Worm (Caenorhabditis elegans) whole organism, late embryonic: ENCODE results near the gene tag-342.

Experiments used
- F13H6.1 ChIP-seq: sonication (generic microtip); optimal IDR thresholded peaks from 2 replicates; lab custom pipeline; 2016; ENCODE audit warnings: missing genetic modification characterization, missing compliant biosample characterization
- K09A11.1 ChIP-seq: sonication (generic microtip); optimal IDR thresholded peaks from 2 replicates; lab custom pipeline; 2017; ENCODE audit warnings: antibody characterized with exemption, mild to moderate bottlenecking, missing genetic modification characterization, missing compliant biosample characterization; ENCODE audit not compliant: insufficient read depth
- ceh-22 ChIP-seq: sonication (generic microtip); optimal IDR thresholded peaks from 2 replicates; lab custom pipeline; 2017; ENCODE audit warnings: missing biosample characterization, missing genetic modification characterization
- ceh-34 ChIP-seq: sonication (generic microtip); optimal IDR thresholded peaks from 2 replicates; lab custom pipeline; 2016; ENCODE audit warnings: mild to moderate bottlenecking, missing genetic modification characterization, missing compliant biosample characterization
- ceh-45 ChIP-seq: fragments of 200-800 bp; sonication (Bioruptor generic); IDR thresholded peaks from 2 replicates; pipeline ENCODE4 v1.3.6; 2022; ENCODE audit warnings: missing genetic modification reagents, missing genetic modification characterization, missing compliant biosample characterization
- ceh-9 ChIP-seq: sonication (generic microtip); optimal IDR thresholded peaks from 2 replicates; lab custom pipeline; 2016; ENCODE audit warnings: mild to moderate bottlenecking, missing genetic modification characterization, inconsistent platforms, missing compliant biosample characterization
- dve-1 ChIP-seq: sonication (generic microtip); optimal IDR thresholded peaks from 2 replicates; lab custom pipeline; 2017; ENCODE audit warnings: antibody characterized with exemption, mild to moderate bottlenecking, missing genetic modification characterization, missing compliant biosample characterization
- fkh-6 ChIP-seq: sonication (generic microtip); optimal IDR thresholded peaks from 2 replicates; lab custom pipeline; 2016; ENCODE audit warnings: missing genetic modification characterization, missing compliant biosample characterization
- lim-6 ChIP-seq: sonication (generic microtip); optimal IDR thresholded peaks from 2 replicates; lab custom pipeline; 2016; ENCODE audit warnings: missing genetic modification characterization, missing compliant biosample characterization
- lin-11 ChIP-seq: fragments of 200-800 bp; sonication (Bioruptor generic); optimal IDR thresholded peaks from 2 replicates; lab custom pipeline; 2018; ENCODE audit warnings: mild to moderate bottlenecking, missing genetic modification characterization, missing compliant biosample characterization
- nhr-11 ChIP-seq: fragments of 150-350 bp; optimal IDR thresholded peaks from 2 replicates; lab custom pipeline; 2014; ENCODE audit warnings: missing biosample characterization, missing genetic modification characterization
- odd-2 ChIP-seq: sonication (generic microtip); optimal IDR thresholded peaks from 2 replicates; lab custom pipeline; 2017; ENCODE audit warnings: antibody characterized with exemption, mild to moderate bottlenecking, missing genetic modification characterization, missing compliant biosample characterization
- pat-9 ChIP-seq: fragments of 200-800 bp; sonication (Bioruptor generic); optimal IDR thresholded peaks from 2 replicates; lab custom pipeline; 2018; ENCODE audit warnings: mild to moderate bottlenecking, missing genetic modification characterization, moderate library complexity, missing compliant biosample characterization
- pha-2 ChIP-seq: sonication (generic microtip); optimal IDR thresholded peaks from 2 replicates; lab custom pipeline; 2017; ENCODE audit warnings: mild to moderate bottlenecking, missing genetic modification characterization, missing compliant biosample characterization
- sox-2 ChIP-seq: fragments of 200-800 bp; sonication (Bioruptor generic); IDR thresholded peaks from 2 replicates; pipeline ENCODE4 v1.3.6; 2022; ENCODE audit warnings: missing genetic modification reagents, missing genetic modification characterization, missing compliant biosample characterization
- tbx-7 ChIP-seq: sonication (generic microtip); optimal IDR thresholded peaks from 2 replicates; lab custom pipeline; 2016; ENCODE audit warnings: missing genotype, missing genetic modification characterization, missing compliant biosample characterization
- ttx-3 ChIP-seq: sonication (generic microtip); optimal IDR thresholded peaks from 2 replicates; lab custom pipeline; 2016; ENCODE audit warnings: missing genetic modification reagents, missing genetic modification characterization, missing compliant biosample characterization
- unc-42 ChIP-seq: sonication (generic microtip); optimal IDR thresholded peaks from 2 replicates; lab custom pipeline; 2016; ENCODE audit warnings: missing genotype, missing genetic modification characterization, missing compliant biosample characterization
- unc-55 ChIP-seq: sonication (generic microtip); optimal IDR thresholded peaks from 2 replicates; lab custom pipeline; 2017; ENCODE audit warnings: missing biosample characterization, missing genetic modification reagents, missing genetic modification characterization

tag-342 gene

DNA sequence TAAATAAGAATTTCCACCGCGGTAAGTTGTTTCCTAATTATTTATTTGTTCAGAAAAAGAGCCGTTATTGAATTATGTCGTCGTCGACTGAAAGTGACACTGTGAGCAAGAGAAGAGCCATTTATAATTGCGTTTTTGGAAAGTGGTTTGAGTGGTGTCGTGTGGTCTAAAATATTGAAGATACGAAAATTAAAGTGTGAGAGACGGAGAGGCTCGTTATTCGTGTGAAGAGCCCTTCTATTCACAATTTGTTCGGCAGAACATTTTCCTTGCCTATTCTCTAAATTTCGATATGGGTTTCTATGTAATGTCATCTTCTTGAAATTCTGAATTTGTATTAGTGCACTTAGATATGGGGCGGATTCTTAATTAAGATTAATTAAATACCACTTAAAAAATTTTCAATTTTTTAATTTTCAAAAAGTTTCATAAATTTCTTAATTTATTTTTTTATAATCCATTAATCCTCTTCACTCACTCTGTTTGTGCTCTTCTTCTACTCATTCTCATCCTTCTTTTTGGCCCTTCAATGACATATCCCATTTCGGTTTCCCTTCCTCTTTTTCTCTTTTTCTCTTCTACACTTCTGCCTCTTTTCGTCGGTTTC lies 41.9 kb downstream of the tag-342 start:
- TF ChIP-seq F13H6.1 (tag; lab: Kevin White, UChicago): no peak
- no peak for TF ChIP-seq pat-9 (tag; lab: Kevin White, UChicago)
- TF ChIP-seq dve-1: no peak
- TF ChIP-seq unc-42 (tag; lab: Kevin White, UChicago): peak; percentile 81
- TF ChIP-seq lim-6 (tag; lab: Kevin White, UChicago): no peak
- no peak for TF ChIP-seq sox-2 (GFP tag; lab: Robert Waterston, UW)
- no peak for TF ChIP-seq fkh-6
- TF ChIP-seq ceh-34 (tag; lab: Kevin White, UChicago): peak; percentile 11

DNA sequence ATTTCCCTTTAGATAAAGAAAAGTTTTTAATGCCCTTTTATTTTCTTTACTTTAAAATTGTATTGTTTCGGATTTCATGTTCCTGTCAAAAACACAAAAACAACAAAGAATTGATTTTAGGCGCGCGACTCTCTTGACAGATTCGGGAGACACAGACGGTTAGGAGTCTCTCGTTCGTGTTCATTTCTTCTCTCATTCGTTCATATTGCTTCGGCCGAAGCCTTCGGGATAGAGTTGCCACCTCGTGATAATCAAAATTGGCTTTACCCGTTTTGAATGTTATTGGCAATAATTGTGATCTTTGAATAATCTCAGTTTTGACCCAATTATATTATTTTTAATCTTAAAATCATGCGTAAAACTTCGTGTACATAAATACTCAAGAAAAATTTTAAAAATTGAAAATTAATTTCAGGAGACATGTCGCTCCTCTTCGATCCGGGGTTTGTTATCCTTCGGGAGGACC lies 43.1 kb downstream of the tag-342 start, which contains the start of gene F55H2.5:
F55H2.5 (plus strand) TSS at position 416 of the 466 bp plus-strand sequence.
- no peak for TF ChIP-seq tbx-7 (tag; lab: Kevin White, UChicago)

DNA sequence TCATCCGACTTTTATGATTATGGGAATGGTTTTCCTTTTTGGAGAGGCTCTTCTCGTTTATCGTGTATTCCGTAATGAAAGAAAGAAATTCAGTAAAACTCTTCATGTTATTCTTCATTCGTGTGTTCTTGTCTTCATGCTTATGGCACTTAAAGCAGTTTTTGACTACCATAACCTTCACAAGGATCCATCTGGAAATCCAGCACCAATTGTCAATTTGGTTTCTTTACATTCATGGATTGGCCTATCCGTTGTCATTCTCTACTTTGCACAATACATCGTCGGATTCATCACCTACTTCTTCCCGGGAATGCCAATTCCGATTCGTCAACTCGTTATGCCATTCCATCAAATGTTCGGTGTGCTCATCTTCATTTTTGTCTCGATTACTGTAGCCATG lies 43.7 kb downstream of the tag-342 start:
- TF ChIP-seq sox-2 (GFP tag; lab: Robert Waterston, UW) (no peak), pat-9 (tag; lab: Kevin White, UChicago) (no peak), ceh-45 (GFP tag; lab: Robert Waterston, UW) (no peak)

DNA sequence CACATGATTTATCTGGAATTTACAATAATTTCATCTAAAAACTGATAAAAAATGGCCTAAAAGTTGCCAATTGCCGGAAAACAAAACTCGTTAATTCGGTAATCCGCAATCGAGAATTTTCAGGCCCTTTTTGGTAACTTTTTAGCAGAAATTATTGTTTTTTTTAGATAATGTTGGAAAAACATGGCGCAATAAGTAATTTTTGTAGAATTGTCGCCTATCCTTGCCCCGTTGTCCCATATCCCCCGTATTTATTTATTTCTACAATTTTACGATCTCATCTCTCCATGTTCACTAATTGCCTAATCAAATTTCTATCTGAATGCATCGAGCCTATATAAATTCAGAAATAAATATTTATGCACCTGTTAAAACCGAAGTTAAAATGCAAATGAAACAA lies 45.0 kb downstream of the tag-342 start:
- TF ChIP-seq K09A11.1 (tag; lab: Kevin White, UChicago): no peak
- TF ChIP-seq pha-2: no peak
- TF ChIP-seq dve-1: no peak
- no peak for TF ChIP-seq nhr-11 (tag; lab: Kevin White, UChicago)
- TF ChIP-seq ceh-22 (tag; lab: Kevin White, UChicago): no peak
- TF ChIP-seq lim-6 (tag; lab: Kevin White, UChicago): no peak
- no peak for TF ChIP-seq lin-11 (tag; lab: Kevin White, UChicago)

DNA sequence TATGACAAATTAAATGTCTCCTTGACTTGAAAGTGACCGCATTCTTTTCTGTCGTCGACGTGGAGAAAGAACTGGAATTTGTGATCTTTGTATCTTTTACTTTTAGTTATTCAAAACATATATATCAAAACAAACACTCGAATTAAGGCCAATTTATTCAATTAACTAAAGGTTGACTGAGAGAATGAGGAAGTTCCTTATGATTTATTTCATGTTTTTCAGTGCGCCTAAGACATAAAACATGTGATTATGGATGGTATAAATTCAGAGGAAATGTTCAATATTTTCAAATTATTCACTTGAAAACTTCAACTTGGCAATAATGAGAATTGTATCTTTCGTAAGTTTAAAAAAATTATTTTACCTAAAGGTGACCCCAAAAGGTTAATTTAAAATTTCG lies 45.6 kb downstream of the tag-342 start, which contains the start of gene F55H2.8:
F55H2.8 (plus strand) TSS at position 301 of the 400 bp plus-strand sequence.
- no peak for TF ChIP-seq ceh-9
- TF ChIP-seq unc-55 (GFP tag; lab: Kevin White, UChicago): no peak
- TF ChIP-seq odd-2: no peak
- TF ChIP-seq ttx-3 (tag; lab: Kevin White, UChicago): no peak
- no peak for TF ChIP-seq lin-11 (tag; lab: Kevin White, UChicago)
- TF ChIP-seq, all 69 proteins: peak for 0

DNA sequence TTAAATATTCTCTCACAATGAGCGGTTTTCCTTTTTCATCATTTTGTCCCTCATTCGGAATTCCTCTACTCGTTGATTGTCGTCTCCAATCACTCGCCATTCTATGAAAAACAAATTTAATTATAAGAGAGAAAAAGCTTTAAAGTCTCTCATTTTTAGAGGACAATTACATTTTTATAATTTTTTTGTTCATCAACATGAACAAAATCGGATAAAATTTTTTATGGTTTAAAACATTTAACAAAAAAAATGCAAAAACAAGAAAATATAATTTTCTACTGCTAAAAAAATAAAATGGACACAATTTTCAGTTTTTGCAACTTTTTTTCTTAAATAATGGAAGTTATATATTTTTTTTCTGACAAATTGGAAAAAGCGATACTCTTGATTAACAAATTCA lies 48.2 kb downstream of the tag-342 start, which contains the start of gene F55H2.7:
F55H2.7 (minus strand) TSS at position 101 of the 400 bp plus-strand sequence.
- TF ChIP-seq fkh-6: no peak
